Fruit fly (Drosophila melanogaster) whole organism, prepupa: ENCODE measurements around the gene CG44158.
A peak's percentile ranks its signal among the peaks of the same experiment; 100 is the strongest.

Experiments
- Blimp-1 ChIP-seq: fragments of 200-800 bp; sonication (Bioruptor generic); optimal IDR thresholded peaks from 3 replicates; lab custom pipeline; 2017; ENCODE audit warnings: missing biosample characterization, missing genetic modification characterization, mild to moderate bottlenecking, moderate library complexity, missing genetic modification reagents
- CG10631 ChIP-seq: fragments of 200-800 bp; sonication (Bioruptor generic); optimal IDR thresholded peaks from 2 replicates; lab custom pipeline; 2016; ENCODE audit warnings: missing biosample characterization, missing genetic modification characterization
- CG10669 ChIP-seq: fragments of 200-800 bp; sonication (Bioruptor generic); optimal IDR thresholded peaks from 3 replicates; lab custom pipeline; 2018; ENCODE audit warnings: missing biosample characterization, mild to moderate bottlenecking, missing genetic modification characterization, moderate library complexity
- CG11294 ChIP-seq: fragments of 200-800 bp; sonication (Bioruptor generic); IDR thresholded peaks from 2 replicates; pipeline ENCODE4 v1.3.6; 2022; ENCODE audit warnings: missing biosample characterization, missing genetic modification characterization
- CG11762 ChIP-seq: fragments of 200-800 bp; sonication (Bioruptor generic); optimal IDR thresholded peaks from 3 replicates; lab custom pipeline; 2016; ENCODE audit warnings: missing biosample characterization, missing genetic modification characterization; ENCODE audit not compliant: insufficient read depth
- CG15336 ChIP-seq: fragments of 200-800 bp; sonication (Bioruptor generic); IDR thresholded peaks from 2 replicates; pipeline ENCODE4 v1.3.6; 2022; ENCODE audit warnings: missing biosample characterization, missing genetic modification characterization
- CG3032 ChIP-seq: fragments of 200-800 bp; optimal IDR thresholded peaks from 2 replicates; lab custom pipeline; 2019; ENCODE audit warnings: missing biosample characterization, mild to moderate bottlenecking, missing genetic modification characterization, moderate library complexity
- CG31627 ChIP-seq: fragments of 200-800 bp; sonication (Bioruptor generic); optimal IDR thresholded peaks from 3 replicates; lab custom pipeline; 2016; ENCODE audit warnings: missing biosample characterization, missing genetic modification characterization
- CG32006 ChIP-seq: fragments of 200-800 bp; sonication (Bioruptor generic); optimal IDR thresholded peaks from 3 replicates; lab custom pipeline; 2017; ENCODE audit warnings: missing biosample characterization, mild to moderate bottlenecking, missing genetic modification characterization
- CG34406 ChIP-seq: fragments of 200-800 bp; sonication (Bioruptor generic); optimal IDR thresholded peaks from 3 replicates; lab custom pipeline; 2016; ENCODE audit warnings: missing biosample characterization, missing genetic modification characterization
- CG3919 ChIP-seq: fragments of 200-800 bp; sonication (Bioruptor generic); optimal IDR thresholded peaks from 3 replicates; lab custom pipeline; 2016; ENCODE audit warnings: missing biosample characterization, missing genetic modification characterization
- CG4318 ChIP-seq: fragments of 200-800 bp; sonication (Bioruptor generic); optimal IDR thresholded peaks from 3 replicates; lab custom pipeline; 2017; ENCODE audit warnings: missing biosample characterization, mild to moderate bottlenecking, missing genetic modification characterization
- CG6276 ChIP-seq: fragments of 200-800 bp; sonication (Bioruptor generic); optimal IDR thresholded peaks from 2 replicates; lab custom pipeline; 2017; ENCODE audit warnings: missing biosample characterization, mild to moderate bottlenecking, missing genetic modification characterization
- CG6792 ChIP-seq: fragments of 200-800 bp; sonication (Bioruptor generic); optimal IDR thresholded peaks from 3 replicates; lab custom pipeline; 2016; ENCODE audit warnings: missing biosample characterization, missing genetic modification characterization
- CG7368 ChIP-seq: fragments of 200-800 bp; sonication (Bioruptor generic); optimal IDR thresholded peaks from 3 replicates; lab custom pipeline; 2016; ENCODE audit warnings: missing biosample characterization, missing genetic modification characterization
- CG8119 ChIP-seq: fragments of 200-800 bp; sonication (Bioruptor generic); IDR thresholded peaks from 3 replicates; pipeline ENCODE4 v1.3.6; 2022; ENCODE audit warnings: missing biosample characterization, missing genetic modification characterization
- Eip75B ChIP-seq: fragments of 200-800 bp; sonication (Bioruptor generic); optimal IDR thresholded peaks from 3 replicates; lab custom pipeline; 2016; ENCODE audit warnings: missing biosample characterization, missing genetic modification characterization
- Eip78C ChIP-seq: fragments of 200-800 bp; sonication (Bioruptor generic); peaks from one replicate; lab custom pipeline; 2016; ENCODE audit warnings: missing biosample characterization, missing genetic modification characterization
- Eip93F ChIP-seq: fragments of 200-800 bp; sonication (Bioruptor generic); optimal IDR thresholded peaks from 2 replicates; lab custom pipeline; 2016; ENCODE audit warnings: missing biosample characterization, mild to moderate bottlenecking, missing genetic modification characterization
- Ets21C ChIP-seq: fragments of 200-800 bp; sonication (Bioruptor generic); optimal IDR thresholded peaks from 3 replicates; lab custom pipeline; 2016; ENCODE audit warnings: missing biosample characterization, missing genetic modification characterization
- Ets96B ChIP-seq: fragments of 200-800 bp; optimal IDR thresholded peaks from 2 replicates; lab custom pipeline; 2019; ENCODE audit warnings: missing biosample characterization, mild to moderate bottlenecking, missing genetic modification characterization, moderate library complexity
- Hr38 ChIP-seq: sonication (Bioruptor generic); optimal IDR thresholded peaks from 2 replicates; lab custom pipeline; 2016; ENCODE audit warnings: missing biosample characterization, missing genetic modification characterization
- Hr39 ChIP-seq: fragments of 200-800 bp; sonication (Bioruptor generic); optimal IDR thresholded peaks from 2 replicates; lab custom pipeline; 2016; ENCODE audit warnings: missing biosample characterization, missing genetic modification characterization
- Hr4 ChIP-seq: fragments of 200-800 bp; sonication (Bioruptor generic); optimal IDR thresholded peaks from 3 replicates; lab custom pipeline; 2016; ENCODE audit warnings: missing biosample characterization, missing genetic modification characterization
- Lpt ChIP-seq: fragments of 200-800 bp; sonication (Bioruptor generic); optimal IDR thresholded peaks from 3 replicates; lab custom pipeline; 2016; ENCODE audit warnings: missing biosample characterization, missing genetic modification characterization
- Met ChIP-seq: fragments of 200-800 bp; sonication (Bioruptor generic); optimal IDR thresholded peaks from 3 replicates; lab custom pipeline; 2016; ENCODE audit warnings: missing biosample characterization, missing genetic modification characterization
- Smox ChIP-seq: fragments of 200-800 bp; sonication (Bioruptor generic); optimal IDR thresholded peaks from 3 replicates; lab custom pipeline; 2016; ENCODE audit warnings: missing biosample characterization, missing genetic modification characterization
- Sox102F ChIP-seq: fragments of 200-800 bp; sonication (Bioruptor generic); optimal IDR thresholded peaks from 2 replicates; lab custom pipeline; 2016; ENCODE audit warnings: missing biosample characterization, mild to moderate bottlenecking, missing genetic modification characterization
- Sox14 ChIP-seq: fragments of 200-800 bp; sonication (Bioruptor generic); optimal IDR thresholded peaks from 3 replicates; lab custom pipeline; 2016; ENCODE audit warnings: missing biosample characterization, missing genetic modification characterization
- Sox15 ChIP-seq: fragments of 200-800 bp; sonication (Bioruptor generic); optimal IDR thresholded peaks from 3 replicates; lab custom pipeline; 2016; ENCODE audit warnings: missing biosample characterization, missing genetic modification characterization
- achi ChIP-seq: fragments of 200-800 bp; sonication (Bioruptor generic); optimal IDR thresholded peaks from 3 replicates; lab custom pipeline; 2016; ENCODE audit warnings: missing biosample characterization, missing genetic modification characterization
- acj6 ChIP-seq: fragments of 200-800 bp; sonication (Bioruptor generic); optimal IDR thresholded peaks from 3 replicates; lab custom pipeline; 2016; ENCODE audit warnings: missing biosample characterization, missing genetic modification characterization
- dac ChIP-seq: fragments of 200-800 bp; sonication (Bioruptor generic); optimal IDR thresholded peaks from 2 replicates; lab custom pipeline; 2017; ENCODE audit warnings: missing biosample characterization, mild to moderate bottlenecking, missing genetic modification characterization
- dsx ChIP-seq: fragments of 200-800 bp; optimal IDR thresholded peaks from 3 replicates; lab custom pipeline; 2019; ENCODE audit warnings: missing biosample characterization, mild to moderate bottlenecking, missing genetic modification characterization, moderate library complexity; ENCODE audit not compliant: poor library complexity, severe bottlenecking
- eg ChIP-seq: fragments of 200-800 bp; sonication (Bioruptor generic); IDR thresholded peaks from 3 replicates; pipeline ENCODE4 v1.3.6; 2022; ENCODE audit warnings: missing biosample characterization, missing genetic modification characterization
- esn ChIP-seq: fragments of 200-800 bp; sonication (Bioruptor generic); optimal IDR thresholded peaks from 2 replicates; lab custom pipeline; 2016; ENCODE audit warnings: missing biosample characterization, mild to moderate bottlenecking, missing genetic modification characterization, moderate library complexity
- fd85E ChIP-seq: fragments of 200-800 bp; sonication (Bioruptor generic); optimal IDR thresholded peaks from 3 replicates; lab custom pipeline; 2016; ENCODE audit warnings: missing biosample characterization, missing genetic modification characterization
- fkh ChIP-seq: fragments of 200-800 bp; sonication (Bioruptor generic); optimal IDR thresholded peaks from 3 replicates; lab custom pipeline; 2017; ENCODE audit warnings: missing biosample characterization, mild to moderate bottlenecking, missing genetic modification characterization, moderate library complexity
- lz ChIP-seq: fragments of 200-800 bp; sonication (Bioruptor generic); optimal IDR thresholded peaks from 3 replicates; lab custom pipeline; 2016; ENCODE audit warnings: missing biosample characterization, missing genetic modification characterization
- pdm3 ChIP-seq: fragments of 200-800 bp; sonication (Bioruptor generic); optimal IDR thresholded peaks from 3 replicates; lab custom pipeline; 2016; ENCODE audit warnings: missing biosample characterization, missing genetic modification characterization
- salr ChIP-seq, 2 experiments: fragments of 200-800 bp; sonication (Bioruptor generic); optimal IDR thresholded peaks; 3 replicates each; lab custom pipeline; 2016 to 2018; ENCODE audit warnings: missing biosample characterization in 2 of 2, missing genetic modification characterization in 2 of 2, mild to moderate bottlenecking in 1 of 2
- ss ChIP-seq, 2 experiments: fragments of 200-800 bp; sonication (Bioruptor generic); optimal IDR thresholded peaks; 2 replicates in 1 of 2; 3 replicates in 1 of 2; lab custom pipeline; 2017 to 2018; ENCODE audit warnings: mild to moderate bottlenecking in 2 of 2, missing biosample characterization in 2 of 2, missing genetic modification characterization in 2 of 2, moderate library complexity in 1 of 2
- topi ChIP-seq: fragments of 200-800 bp; sonication (Bioruptor generic); optimal IDR thresholded peaks from 3 replicates; lab custom pipeline; 2016; ENCODE audit warnings: missing biosample characterization, missing genetic modification characterization
- vri ChIP-seq: fragments of 200-800 bp; sonication (Bioruptor generic); optimal IDR thresholded peaks from 3 replicates; lab custom pipeline; 2016; ENCODE audit warnings: missing biosample characterization, mild to moderate bottlenecking, missing genetic modification characterization

The CG44158 gene

dm6 chr3R:18208479-18208878 is at the start of gene CG44158:
CG44158 (plus strand) TSS chr3R:18208779.
- TF ChIP-seq CG3919 (GFP tag; lab: Kevin White, UChicago): no peak
- TF ChIP-seq CG10669: no peak
- TF ChIP-seq Blimp-1 (GFP tag; lab: Kevin White, UChicago): no peak
- no peak for TF ChIP-seq Hr38
- TF ChIP-seq Sox14: no peak
- no peak for TF ChIP-seq CG11294 (GFP tag; lab: Robert Waterston, UW)
- TF ChIP-seq CG4318 (GFP tag; lab: Kevin White, UChicago): no peak
- no peak for TF ChIP-seq dac
- no peak for TF ChIP-seq CG3032 (tag; lab: Kevin White, UChicago)
- no peak for TF ChIP-seq lz (GFP tag; lab: Kevin White, UChicago)
- TF ChIP-seq eg (GFP tag; lab: Robert Waterston, UW): no peak
- TF ChIP-seq CG6792 (GFP tag; lab: Kevin White, UChicago): no peak
- TF ChIP-seq Hr4 (GFP tag; lab: Kevin White, UChicago): no peak
- TF ChIP-seq CG6276 (GFP tag; lab: Kevin White, UChicago): no peak
- no peak for TF ChIP-seq CG11762 (GFP tag; lab: Kevin White, UChicago)
- TF ChIP-seq CG34406: no peak
- TF ChIP-seq CG32006 (GFP tag; lab: Kevin White, UChicago): no peak
- no peak for TF ChIP-seq dsx (GFP tag; lab: Kevin White, UChicago)
- no peak for TF ChIP-seq CG8119 (GFP tag; lab: Robert Waterston, UW)

- TF ChIP-seq Ets96B (tag; lab: Kevin White, UChicago): no peak
- TF ChIP-seq Ets21C (GFP tag; lab: Kevin White, UChicago): no peak
- TF ChIP-seq CG34406: no peak
- no peak for TF ChIP-seq pdm3 (GFP tag; lab: Kevin White, UChicago)
- TF ChIP-seq Eip75B (GFP tag; lab: Kevin White, UChicago): no peak
- TF ChIP-seq CG11294 (GFP tag; lab: Robert Waterston, UW): no peak
- TF ChIP-seq Hr39 (GFP tag; lab: Kevin White, UChicago): no peak
- TF ChIP-seq CG15336 (GFP tag; lab: Robert Waterston, UW): no peak
- TF ChIP-seq Eip93F (GFP tag; lab: Kevin White, UChicago): no peak
- no peak for TF ChIP-seq Sox14
- no peak for TF ChIP-seq Eip78C (GFP tag; lab: Kevin White, UChicago)
Measured at dm6 chr3R:18160165-18160814, 48.3 kb upstream of the CG44158 start.

dm6 chr3R:18164052-18164722 is 44.4 kb upstream of the CG44158 start, which contains the start of the genes CG7218 and Cbp20:
CG7218 (minus strand) TSS chr3R:18164397.
Cbp20 (plus strand) TSS chr3R:18164661.
- TF ChIP-seq vri (GFP tag; lab: Kevin White, UChicago): peak; percentile 47
- TF ChIP-seq Smox (GFP tag; lab: Kevin White, UChicago): peak; percentile 64
- TF ChIP-seq pdm3 (GFP tag; lab: Kevin White, UChicago): peak; percentile 73
- TF ChIP-seq CG6792 (GFP tag; lab: Kevin White, UChicago): peak; percentile 43
- peak; percentile 71 for TF ChIP-seq Hr4 (GFP tag; lab: Kevin White, UChicago)
- TF ChIP-seq fd85E: no peak
- TF ChIP-seq CG31627: peak; percentile 79
- no peak for TF ChIP-seq salr (GFP tag; optimal IDR thresholded peaks at IDR 0.05; lab: Kevin White, UChicago)
- TF ChIP-seq CG6276 (GFP tag; lab: Kevin White, UChicago): no peak
- peak; percentile 49 for TF ChIP-seq Eip75B (GFP tag; lab: Kevin White, UChicago)
- peak; percentile 70 for TF ChIP-seq topi
- peak; percentile 17 for TF ChIP-seq Ets96B (tag; lab: Kevin White, UChicago)
- TF ChIP-seq Lpt: peak; percentile 51
- TF ChIP-seq esn (GFP tag; lab: Kevin White, UChicago): peak; percentile 77
- TF ChIP-seq CG3919 (GFP tag; lab: Kevin White, UChicago): peak; percentile 69
- peak; percentile 61 for TF ChIP-seq CG10631 (GFP tag; lab: Kevin White, UChicago)
- no peak for TF ChIP-seq ss (GFP tag; optimal IDR thresholded peaks at IDR 0.05; lab: Kevin White, UChicago)
- TF ChIP-seq CG10669: peak; percentile 46
- peak; percentile 8 for TF ChIP-seq CG7368 (GFP tag; lab: Kevin White, UChicago)
- TF ChIP-seq Met (GFP tag; lab: Kevin White, UChicago): peak; percentile 68
- TF ChIP-seq eg (GFP tag; lab: Robert Waterston, UW): peak; percentile 69
- TF ChIP-seq CG11294 (GFP tag; lab: Robert Waterston, UW): peak; percentile 52
- peak; percentile 16 for TF ChIP-seq Eip93F (GFP tag; lab: Kevin White, UChicago)
- peak; percentile 63 for TF ChIP-seq CG3032 (tag; lab: Kevin White, UChicago)
- peak; percentile 45 for TF ChIP-seq Ets21C (GFP tag; lab: Kevin White, UChicago)
- TF ChIP-seq fkh: peak; percentile 97
- TF ChIP-seq acj6 (GFP tag; lab: Kevin White, UChicago): peak; percentile 64
- TF ChIP-seq Sox14: peak; percentile 64
- TF ChIP-seq achi: peak; percentile 60
- peak; percentile 66 for TF ChIP-seq Sox102F (GFP tag; lab: Kevin White, UChicago)
- peak; percentile 50 for TF ChIP-seq Sox15
